Worm (Caenorhabditis elegans) whole organism, late embryonic: Measurements from ENCODE around the gene lips-6.

ENCODE experiments used
- F13H6.1 ChIP-seq: sonication (generic microtip); optimal IDR thresholded peaks from 2 replicates; lab custom pipeline; 2016; ENCODE audit warnings: missing genetic modification characterization, missing compliant biosample characterization
- T23F11.4 ChIP-seq: fragments of 200-800 bp; sonication (Bioruptor generic); optimal IDR thresholded peaks from 2 replicates; lab custom pipeline; 2018; ENCODE audit warnings: mild to moderate bottlenecking, missing genetic modification characterization, missing compliant biosample characterization
- ceh-14 ChIP-seq: sonication (generic microtip); optimal IDR thresholded peaks from 2 replicates; lab custom pipeline; 2016; ENCODE audit warnings: missing genotype, missing genetic modification characterization, missing compliant biosample characterization
- ceh-19 ChIP-seq: fragments of 200-800 bp; sonication (Bioruptor generic); optimal IDR thresholded peaks from 2 replicates; lab custom pipeline; 2018; ENCODE audit warnings: mild to moderate bottlenecking, missing genetic modification characterization, missing compliant biosample characterization
- ceh-2 ChIP-seq: sonication (generic microtip); optimal IDR thresholded peaks from 2 replicates; lab custom pipeline; 2016; ENCODE audit warnings: missing genotype, missing genetic modification characterization, missing compliant biosample characterization
- ceh-31 ChIP-seq: sonication (generic microtip); optimal IDR thresholded peaks from 2 replicates; lab custom pipeline; 2016; ENCODE audit warnings: missing genetic modification characterization, missing compliant biosample characterization
- ceh-9 ChIP-seq: sonication (generic microtip); optimal IDR thresholded peaks from 2 replicates; lab custom pipeline; 2016; ENCODE audit warnings: mild to moderate bottlenecking, missing genetic modification characterization, inconsistent platforms, missing compliant biosample characterization
- elt-2 ChIP-seq: sonication (generic microtip); optimal IDR thresholded peaks from 2 replicates; lab custom pipeline; 2016; ENCODE audit warnings: missing genetic modification reagents, missing genetic modification characterization, missing compliant biosample characterization
- gmeb-2 ChIP-seq: sonication (generic microtip); optimal IDR thresholded peaks from 2 replicates; lab custom pipeline; 2016; ENCODE audit warnings: missing genetic modification characterization, inconsistent platforms, missing compliant biosample characterization
- hlh-13 ChIP-seq: fragments of 200-800 bp; sonication (Bioruptor generic); optimal IDR thresholded peaks from 2 replicates; lab custom pipeline; 2018; ENCODE audit warnings: mild to moderate bottlenecking, missing genetic modification characterization, missing compliant biosample characterization
- hlh-15 ChIP-seq: sonication (generic microtip); optimal IDR thresholded peaks from 2 replicates; lab custom pipeline; 2016; ENCODE audit warnings: missing genetic modification characterization, missing compliant biosample characterization
- hlh-6 ChIP-seq: sonication (generic microtip); optimal IDR thresholded peaks from 2 replicates; lab custom pipeline; 2016; ENCODE audit warnings: missing genotype, missing genetic modification characterization, missing compliant biosample characterization
- odd-2 ChIP-seq: sonication (generic microtip); optimal IDR thresholded peaks from 2 replicates; lab custom pipeline; 2017; ENCODE audit warnings: antibody characterized with exemption, mild to moderate bottlenecking, missing genetic modification characterization, missing compliant biosample characterization
- pag-3 ChIP-seq: sonication (generic microtip); optimal IDR thresholded peaks from 2 replicates; lab custom pipeline; 2016; ENCODE audit warnings: missing compliant biosample characterization, missing genetic modification characterization, borderline replicate concordance
- pha-2 ChIP-seq: sonication (generic microtip); optimal IDR thresholded peaks from 2 replicates; lab custom pipeline; 2017; ENCODE audit warnings: mild to moderate bottlenecking, missing genetic modification characterization, missing compliant biosample characterization
- ttx-3 ChIP-seq: sonication (generic microtip); optimal IDR thresholded peaks from 2 replicates; lab custom pipeline; 2016; ENCODE audit warnings: missing genetic modification reagents, missing genetic modification characterization, missing compliant biosample characterization

The lips-6 gene

ce11 chrIV:11965327-11965726, 50.2 kb downstream of the lips-6 start, which contains the start of gene srj-1:
srj-1 (minus strand) TSS chrIV:11965427.
- TF ChIP-seq pag-3 (tag; lab: Kevin White, UChicago) (no peak), hlh-6 (no peak), ceh-2 (no peak), ceh-9 (tag; lab: Kevin White, UChicago) (no peak), pha-2 (no peak), F13H6.1 (tag; lab: Kevin White, UChicago) (no peak), hlh-15 (no peak), ceh-31 (no peak), odd-2 (no peak), gmeb-2 (tag; lab: Kevin White, UChicago) (no peak), ceh-19 (GFP tag; lab: Kevin White, UChicago) (no peak), ttx-3 (tag; lab: Kevin White, UChicago) (no peak), elt-2 (tag; lab: Kevin White, UChicago) (no peak), hlh-13 (GFP tag; lab: Kevin White, UChicago) (no peak), T23F11.4 (no peak), ceh-14 (tag; lab: Kevin White, UChicago) (no peak)
